Fruit fly (Drosophila melanogaster): ENCODE measurements around the gene CG34281.

Gene CG34281

dm6 chr3R:17624968-17625367 is 12.3 kb downstream of the CG34281 start, which contains the start of gene AttD:
Gene AttD, plus strand, starts transcription at chr3R:17625268.
- TF ChIP-seq noc (tag; optimal IDR thresholded peaks at IDR 0.05): no peak

dm6 chr3R:17626827-17627226 is 14.1 kb downstream of the CG34281 start, which contains the start of gene CG14325:
Gene CG14325, plus strand, starts transcription at chr3R:17627127.
- TF ChIP-seq noc (tag; optimal IDR thresholded peaks at IDR 0.05): no peak

dm6 chr3R:17630417-17630816 is 17.7 kb downstream of the CG34281 start, which contains the start of gene CG43175:
Gene CG43175, plus strand, starts transcription at chr3R:17630717.
- no peak for TF ChIP-seq noc (tag; optimal IDR thresholded peaks at IDR 0.05)

dm6 chr3R:17631176-17631865 is 18.6 kb downstream of the CG34281 start:
- TF ChIP-seq noc (tag; optimal IDR thresholded peaks at IDR 0.05): no peak

dm6 chr3R:17644019-17644418 is 31.3 kb downstream of the CG34281 start:
- no peak for TF ChIP-seq noc (tag; optimal IDR thresholded peaks at IDR 0.05)

dm6 chr3R:17645239-17645638 is 32.6 kb downstream of the CG34281 start:
- no peak for TF ChIP-seq noc (tag; optimal IDR thresholded peaks at IDR 0.05)

- no peak for TF ChIP-seq noc (tag; optimal IDR thresholded peaks at IDR 0.05)
Measured at dm6 chr3R:17646102-17647050, 33.7 kb downstream of the CG34281 start.

- no peak for TF ChIP-seq noc (tag; optimal IDR thresholded peaks at IDR 0.05)
Measured at dm6 chr3R:17647444-17647843, 34.8 kb downstream of the CG34281 start, which contains the start of gene CG14322. Gene CG14322, plus strand, starts transcription at chr3R:17647679.

- TF ChIP-seq noc (tag; optimal IDR thresholded peaks at IDR 0.05): no peak
Measured at dm6 chr3R:17653879-17654278, 41.2 kb downstream of the CG34281 start.

dm6 chr3R:17655040-17655439 is 42.4 kb downstream of the CG34281 start:
- no peak for TF ChIP-seq noc (tag; optimal IDR thresholded peaks at IDR 0.05)

- TF ChIP-seq noc (tag; optimal IDR thresholded peaks at IDR 0.05): no peak
Measured at dm6 chr3R:17656923-17657322, 44.2 kb downstream of the CG34281 start.
